Fruit fly (Drosophila melanogaster): ENCODE data around the gene CG5056.

dm6 chr2L:10403803-10404315 lies 37.4 kb downstream of the CG5056 start:
- TF ChIP-seq CG8478 (optimal IDR thresholded peaks at IDR 0.05) (no peak), CTCF (optimal IDR thresholded peaks at IDR 0.05) (no peak)
